Worm (Caenorhabditis elegans): ENCODE results near the gene C18A11.2.

C18A11.2 gene

DNA sequence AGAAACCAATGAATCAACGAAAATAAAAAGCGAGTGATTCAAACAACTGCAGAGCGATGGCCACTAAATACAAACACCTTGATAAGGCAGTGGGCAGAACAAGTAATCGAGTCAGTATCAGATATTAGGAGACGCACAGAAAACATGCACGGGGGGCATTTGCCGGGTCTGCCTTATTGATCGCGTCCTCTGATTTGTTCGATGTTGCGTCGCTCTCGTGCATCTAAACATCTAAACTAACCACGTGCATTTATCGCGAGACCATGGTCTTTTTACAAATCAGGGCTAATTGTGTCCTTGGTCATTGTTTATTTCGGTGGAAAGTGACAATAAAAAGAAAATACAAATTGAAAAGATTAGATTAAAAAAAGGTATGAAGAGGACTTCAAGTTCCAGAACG, 16.6 kb downstream of the C18A11.2 start, which contains the start of gene K07E3.4 (continued):
- TF ChIP-seq dox-1 (GFP tag; IDR thresholded peaks at IDR 0.05) (peak; percentile 63; the same call in 1 of the 2 replicates), B0019.2 (GFP tag; conservative IDR thresholded peaks at IDR 0.05) (no peak), lin-54 (GFP tag; optimal IDR thresholded peaks at IDR 0.05) (no peak), Y53G8AR.9 (GFP tag; conservative IDR thresholded peaks at IDR 0.05) (0 out of 2 replicates have a peak, but pooled peaks have one; percentile 23), snpc-3.4 (tag; optimal IDR thresholded peaks at IDR 0.05) (no peak), madf-10 (tag; optimal IDR thresholded peaks at IDR 0.05) (peak; percentile 22), egrh-3 (GFP tag; IDR thresholded peaks at IDR 0.05) (no peak), madf-8 (GFP tag; conservative IDR thresholded peaks at IDR 0.05) (no peak), Y53F4B.3 (GFP tag; IDR thresholded peaks at IDR 0.05) (no peak), F23B12.7 (tag; optimal IDR thresholded peaks at IDR 0.05; ENCODE audit: insufficient read depth) (no peak), somi-1 (GFP tag; optimal IDR thresholded peaks at IDR 0.05) (no peak), atf-7 (tag; optimal IDR thresholded peaks at IDR 0.05) (peak; percentile 54), ceh-27 (GFP tag; optimal IDR thresholded peaks at IDR 0.05) (peak; percentile 27), fkh-3 (tag; optimal IDR thresholded peaks at IDR 0.05) (no peak), tbp1 (GFP tag; optimal IDR thresholded peaks at IDR 0.05) (peak; percentile 26), ceh-58 (GFP tag; IDR thresholded peaks at IDR 0.05) (no peak), nhr-27 (tag; optimal IDR thresholded peaks at IDR 0.05) (no peak), F39B2.1 (GFP tag; IDR thresholded peaks at IDR 0.05) (no peak), ama-1 (optimal IDR thresholded peaks at IDR 0.05) (no peak), ama-1 (GFP tag; optimal IDR thresholded peaks at IDR 0.05) (no peak), C06A6.2 (GFP tag; conservative IDR thresholded peaks at IDR 0.05) (peak; percentile 48; the same call in 1 of the 2 replicates), snpc-1.3 (tag; optimal IDR thresholded peaks at IDR 0.05; ENCODE audit: insufficient read depth) (no peak), let-526 (GFP tag; IDR thresholded peaks at IDR 0.05) (no peak), sea-2 (GFP tag; IDR thresholded peaks at IDR 0.05) (no peak), ets-4 (GFP tag; optimal IDR thresholded peaks at IDR 0.05) (peak; percentile 8), hlh-26 (GFP tag; conservative IDR thresholded peaks at IDR 0.05) (no peak), bed-2 (GFP tag; IDR thresholded peaks at IDR 0.05) (no peak), zim-3 (tag; optimal IDR thresholded peaks at IDR 0.05) (no peak), nhr-90 (tag; optimal IDR thresholded peaks at IDR 0.05) (peak; percentile 33), nhr-120 (GFP tag; IDR thresholded peaks at IDR 0.05) (no peak), ceh-91 (GFP tag; IDR thresholded peaks at IDR 0.05) (no peak), hmg-20 (GFP tag; IDR thresholded peaks at IDR 0.05) (no peak), Y95B8A.8 (GFP tag; IDR thresholded peaks at IDR 0.05) (no peak), ztf-26 (tag; optimal IDR thresholded peaks at IDR 0.05) (peak; percentile 70), hsf-1 (GFP tag; IDR thresholded peaks at IDR 0.05) (no peak), nfya-1 (tag; optimal IDR thresholded peaks at IDR 0.05; ENCODE audit: borderline replicate concordance, insufficient read depth) (no peak), ekl-4 (GFP tag; IDR thresholded peaks at IDR 0.05) (no peak), rcor-1 (GFP tag; IDR thresholded peaks at IDR 0.05) (no peak), Y56A3A.18 (GFP tag; IDR thresholded peaks at IDR 0.05) (no peak), B0336.3 (GFP tag; IDR thresholded peaks at IDR 0.05) (no peak), F22D6.2 (tag; optimal IDR thresholded peaks at IDR 0.05) (no peak), F37B4.10 (GFP tag; IDR thresholded peaks at IDR 0.05) (no peak), aptf-2 (GFP tag; conservative IDR thresholded peaks at IDR 0.05) (no peak), ceh-79 (tag; optimal IDR thresholded peaks at IDR 0.05) (no peak), ztf-6 (GFP tag; IDR thresholded peaks at IDR 0.05) (no peak), F33H1.4 (GFP tag; IDR thresholded peaks at IDR 0.05) (no peak), gei-17 (GFP tag; optimal IDR thresholded peaks at IDR 0.05) (peak; percentile 44), mes-4 (tag; optimal IDR thresholded peaks at IDR 0.05) (no peak), sptf-2 (GFP tag; optimal IDR thresholded peaks at IDR 0.05) (no peak), madf-6 (GFP tag; IDR thresholded peaks at IDR 0.05) (no peak)

Data from whole organism, young adult.